Fruit fly (Drosophila melanogaster): ENCODE measurements around the gene Raf.
A peak's percentile ranks its signal among the peaks of the same experiment; 100 is the strongest.

Raf gene

dm6 chrX:2350228-2350564, 54.9 kb downstream of the Raf start:
- TF ChIP-seq CG8478 (optimal IDR thresholded peaks at IDR 0.05) (no peak), pan (optimal IDR thresholded peaks at IDR 0.05) (no peak), Dll (optimal IDR thresholded peaks at IDR 0.05) (no peak), psq (optimal IDR thresholded peaks at IDR 0.05) (no peak)

- no peak for TF ChIP-seq pan (optimal IDR thresholded peaks at IDR 0.05)
- no peak for TF ChIP-seq usp (GFP tag; optimal IDR thresholded peaks at IDR 0.05)
- no peak for TF ChIP-seq EcR (GFP tag; optimal IDR thresholded peaks at IDR 0.05)
- no peak for TF ChIP-seq CG8478 (optimal IDR thresholded peaks at IDR 0.05)
- no peak for TF ChIP-seq psq (optimal IDR thresholded peaks at IDR 0.05)
- no peak for TF ChIP-seq Dll (optimal IDR thresholded peaks at IDR 0.05)
Measured at dm6 chrX:2352819-2353218, 57.6 kb downstream of the Raf start.

dm6 chrX:2354169-2354568, 58.9 kb downstream of the Raf start:
- no peak for TF ChIP-seq EcR (GFP tag; optimal IDR thresholded peaks at IDR 0.05)
- no peak for TF ChIP-seq CG8478 (optimal IDR thresholded peaks at IDR 0.05)
- no peak for TF ChIP-seq Dll (optimal IDR thresholded peaks at IDR 0.05)
- no peak for TF ChIP-seq pan (optimal IDR thresholded peaks at IDR 0.05)
- no peak for TF ChIP-seq psq (optimal IDR thresholded peaks at IDR 0.05)
- no peak for TF ChIP-seq usp (GFP tag; optimal IDR thresholded peaks at IDR 0.05)

- TF ChIP-seq Dll (optimal IDR thresholded peaks at IDR 0.05) (no peak), psq (optimal IDR thresholded peaks at IDR 0.05) (no peak), usp (GFP tag; optimal IDR thresholded peaks at IDR 0.05) (no peak), pan (optimal IDR thresholded peaks at IDR 0.05) (no peak), CG8478 (optimal IDR thresholded peaks at IDR 0.05) (no peak)
Measured at dm6 chrX:2355531-2355986, 60.3 kb downstream of the Raf start.

- TF ChIP-seq Dll (optimal IDR thresholded peaks at IDR 0.05) (no peak), usp (GFP tag; optimal IDR thresholded peaks at IDR 0.05) (no peak), CG8478 (optimal IDR thresholded peaks at IDR 0.05) (no peak), EcR (GFP tag; optimal IDR thresholded peaks at IDR 0.05) (no peak), psq (optimal IDR thresholded peaks at IDR 0.05) (no peak), pan (optimal IDR thresholded peaks at IDR 0.05) (no peak)
Measured at dm6 chrX:2356441-2356840, 61.2 kb downstream of the Raf start.

- TF ChIP-seq usp (GFP tag; optimal IDR thresholded peaks at IDR 0.05) = no peak
- TF ChIP-seq psq (optimal IDR thresholded peaks at IDR 0.05) = no peak
- no peak for TF ChIP-seq pan (optimal IDR thresholded peaks at IDR 0.05)
- TF ChIP-seq CG8478 (optimal IDR thresholded peaks at IDR 0.05) = no peak
- no peak for TF ChIP-seq Dll (optimal IDR thresholded peaks at IDR 0.05)
- TF ChIP-seq EcR (GFP tag; optimal IDR thresholded peaks at IDR 0.05) = no peak
Measured at dm6 chrX:2358195-2358594, 62.9 kb downstream of the Raf start.

dm6 chrX:2359845-2360244, 64.6 kb downstream of the Raf start:
- TF ChIP-seq pan (optimal IDR thresholded peaks at IDR 0.05) (no peak), psq (optimal IDR thresholded peaks at IDR 0.05) (no peak), CG8478 (optimal IDR thresholded peaks at IDR 0.05) (no peak), usp (GFP tag; optimal IDR thresholded peaks at IDR 0.05) (no peak), Dll (optimal IDR thresholded peaks at IDR 0.05) (no peak), EcR (GFP tag; optimal IDR thresholded peaks at IDR 0.05) (no peak)

- TF ChIP-seq psq (optimal IDR thresholded peaks at IDR 0.05) (no peak), pan (optimal IDR thresholded peaks at IDR 0.05) (no peak), usp (GFP tag; optimal IDR thresholded peaks at IDR 0.05) (no peak)
Measured at dm6 chrX:2360992-2361391, 65.7 kb downstream of the Raf start.

- no peak for TF ChIP-seq pan (optimal IDR thresholded peaks at IDR 0.05)
- no peak for TF ChIP-seq psq (optimal IDR thresholded peaks at IDR 0.05)
- no peak for TF ChIP-seq CG8478 (optimal IDR thresholded peaks at IDR 0.05)
- no peak for TF ChIP-seq usp (GFP tag; optimal IDR thresholded peaks at IDR 0.05)
Measured at dm6 chrX:2362414-2362813, 67.1 kb downstream of the Raf start.

- no peak for TF ChIP-seq EcR (GFP tag; optimal IDR thresholded peaks at IDR 0.05)
- TF ChIP-seq pan (optimal IDR thresholded peaks at IDR 0.05) = no peak
- TF ChIP-seq CG8478 (optimal IDR thresholded peaks at IDR 0.05) = no peak
- TF ChIP-seq usp (GFP tag; optimal IDR thresholded peaks at IDR 0.05) = no peak
- TF ChIP-seq Dll (optimal IDR thresholded peaks at IDR 0.05) = no peak
- TF ChIP-seq psq (optimal IDR thresholded peaks at IDR 0.05) = no peak
Measured at dm6 chrX:2363733-2364132, 68.5 kb downstream of the Raf start.

dm6 chrX:2365405-2365804, 70.1 kb downstream of the Raf start:
- TF ChIP-seq CG8478 (optimal IDR thresholded peaks at IDR 0.05) = no peak
- no peak for TF ChIP-seq psq (optimal IDR thresholded peaks at IDR 0.05)
- TF ChIP-seq pan (optimal IDR thresholded peaks at IDR 0.05) = no peak
- TF ChIP-seq usp (GFP tag; optimal IDR thresholded peaks at IDR 0.05) = no peak
- TF ChIP-seq Dll (optimal IDR thresholded peaks at IDR 0.05) = no peak
- TF ChIP-seq EcR (GFP tag; optimal IDR thresholded peaks at IDR 0.05) = no peak

dm6 chrX:2366171-2366570, 70.9 kb downstream of the Raf start, which contains the start of gene CG2841:
Gene CG2841, minus strand, starts transcription at chrX:2366356.
- TF ChIP-seq Dll (optimal IDR thresholded peaks at IDR 0.05) = peak; percentile 32
- no peak for TF ChIP-seq usp (GFP tag; optimal IDR thresholded peaks at IDR 0.05)
- no peak for TF ChIP-seq psq (optimal IDR thresholded peaks at IDR 0.05)
- no peak for TF ChIP-seq EcR (GFP tag; optimal IDR thresholded peaks at IDR 0.05)
- TF ChIP-seq CG8478 (optimal IDR thresholded peaks at IDR 0.05) = no peak

- no peak for TF ChIP-seq Dll (optimal IDR thresholded peaks at IDR 0.05)
- TF ChIP-seq EcR (GFP tag; optimal IDR thresholded peaks at IDR 0.05) = no peak
- no peak for TF ChIP-seq psq (optimal IDR thresholded peaks at IDR 0.05)
Measured at dm6 chrX:2383121-2383848, 88.0 kb downstream of the Raf start.
